Fruit fly (Drosophila melanogaster): ENCODE results near the gene CG13077.
A peak's percentile ranks its signal among the peaks of the same experiment; 100 is the strongest.

CG13077 gene

DNA sequence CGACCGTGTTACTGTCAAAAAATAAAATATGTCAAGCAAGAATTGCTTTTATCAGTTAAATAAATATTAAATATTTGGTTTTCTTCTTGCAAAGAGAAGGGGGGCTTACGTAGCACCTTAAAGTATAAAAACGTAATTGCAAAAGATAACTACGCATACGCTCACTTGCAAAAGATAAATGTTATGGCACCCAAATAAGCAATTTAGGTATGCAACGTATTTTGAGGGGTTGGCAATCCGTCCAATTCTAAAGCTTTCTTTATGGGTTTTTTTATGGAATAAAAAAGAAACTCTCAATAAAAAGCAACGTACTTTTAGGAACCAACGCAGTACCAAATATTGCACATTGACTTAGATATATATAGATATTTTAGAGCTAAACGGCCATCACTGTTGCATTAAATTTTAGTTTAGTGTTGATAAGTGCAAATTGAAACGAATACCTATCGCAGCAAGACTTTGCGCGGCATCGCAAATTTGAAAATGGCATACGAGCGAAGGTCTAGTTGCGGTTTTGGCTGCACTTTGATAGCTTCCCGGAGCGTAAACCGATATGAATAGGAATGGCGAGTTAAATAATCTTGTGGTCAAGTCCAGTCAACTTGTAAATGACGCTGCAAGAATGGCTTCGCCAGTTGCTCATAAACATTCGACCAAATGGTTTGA lies at the start of gene CG13077:
TSS of gene CG13077 (plus strand) at position 631 of the 666 bp plus-strand sequence.
- TF ChIP-seq fkh (GFP tag; optimal IDR thresholded peaks at IDR 0.05), result peak; percentile 40
- peak; percentile 38 for TF ChIP-seq Eip78C (GFP tag)
- TF ChIP-seq CG34406 (GFP tag; optimal IDR thresholded peaks at IDR 0.05), result no peak

- no peak for TF ChIP-seq eg (GFP tag; IDR thresholded peaks at IDR 0.05)
- no peak for TF ChIP-seq CG6792 (GFP tag; optimal IDR thresholded peaks at IDR 0.05)
- no peak for TF ChIP-seq CG1621 (tag; optimal IDR thresholded peaks at IDR 0.05)
- TF ChIP-seq CG9139 (GFP tag; optimal IDR thresholded peaks at IDR 0.05), result no peak
- no peak for TF ChIP-seq Gug (GFP tag; IDR thresholded peaks at IDR 0.05)
Measured at dm6 chr2L:19516062-19516461, 49.6 kb upstream of the CG13077 start.

dm6 chr2L:19517154-19517814 lies 48.4 kb upstream of the CG13077 start, which contains the start of gene Hasp:
TSS of gene Hasp (minus strand) at chr2L:19517204.
- TF ChIP-seq CG3919 (GFP tag; optimal IDR thresholded peaks at IDR 0.05) (peak; percentile 36), CG31627 (GFP tag; optimal IDR thresholded peaks at IDR 0.05) (peak; percentile 8), CG6854 (GFP tag; optimal IDR thresholded peaks at IDR 0.05) (no peak), esn (GFP tag; optimal IDR thresholded peaks at IDR 0.05) (peak; percentile 46), ss (GFP tag; optimal IDR thresholded peaks at IDR 0.05) (no peak), CG10631 (GFP tag; optimal IDR thresholded peaks at IDR 0.05) (no peak), cyc (GFP tag; optimal IDR thresholded peaks at IDR 0.05) (no peak), acj6 (GFP tag; optimal IDR thresholded peaks at IDR 0.05) (peak; percentile 19), Hr38 (GFP tag; optimal IDR thresholded peaks at IDR 0.05) (no peak), pdm3 (GFP tag; optimal IDR thresholded peaks at IDR 0.05) (peak; percentile 17), CG15336 (GFP tag; IDR thresholded peaks at IDR 0.05) (peak; percentile 41), svp (GFP tag) (peak; percentile 42), CG8319 (GFP tag; optimal IDR thresholded peaks at IDR 0.05) (no peak), Sox14 (GFP tag; optimal IDR thresholded peaks at IDR 0.05) (no peak), Sox102F (GFP tag; optimal IDR thresholded peaks at IDR 0.05) (peak; percentile 30), achi (GFP tag; optimal IDR thresholded peaks at IDR 0.05) (peak; percentile 36), CG6163 (GFP tag; IDR thresholded peaks at IDR 0.05) (no peak), Eip78C (GFP tag) (no peak), CG9139 (GFP tag; optimal IDR thresholded peaks at IDR 0.05) (no peak), eg (GFP tag; IDR thresholded peaks at IDR 0.05) (0 out of 3 replicates have a peak, but pooled peaks have one; percentile 32), Smox (GFP tag; optimal IDR thresholded peaks at IDR 0.05) (peak; percentile 3), CG34406 (GFP tag; optimal IDR thresholded peaks at IDR 0.05) (peak; percentile 17), dsx (GFP tag; optimal IDR thresholded peaks at IDR 0.05; ENCODE audit: poor library complexity, severe bottlenecking) (no peak), Hr4 (GFP tag; optimal IDR thresholded peaks at IDR 0.05) (peak; percentile 23), topi (GFP tag; optimal IDR thresholded peaks at IDR 0.05) (peak; percentile 17), Hr39 (GFP tag; optimal IDR thresholded peaks at IDR 0.05) (peak; percentile 19), Met (GFP tag; optimal IDR thresholded peaks at IDR 0.05) (peak; percentile 19)

- no peak for TF ChIP-seq spab (GFP tag; optimal IDR thresholded peaks at IDR 0.05)
- no peak for TF ChIP-seq eg (GFP tag; IDR thresholded peaks at IDR 0.05)
- peak; percentile 7 for TF ChIP-seq Lpt (GFP tag; optimal IDR thresholded peaks at IDR 0.05)
Measured at dm6 chr2L:19518636-19519086, 47.0 kb upstream of the CG13077 start, which contains the start of gene CG10132. TSS of gene CG10132 (plus strand) at chr2L:19518824.

DNA sequence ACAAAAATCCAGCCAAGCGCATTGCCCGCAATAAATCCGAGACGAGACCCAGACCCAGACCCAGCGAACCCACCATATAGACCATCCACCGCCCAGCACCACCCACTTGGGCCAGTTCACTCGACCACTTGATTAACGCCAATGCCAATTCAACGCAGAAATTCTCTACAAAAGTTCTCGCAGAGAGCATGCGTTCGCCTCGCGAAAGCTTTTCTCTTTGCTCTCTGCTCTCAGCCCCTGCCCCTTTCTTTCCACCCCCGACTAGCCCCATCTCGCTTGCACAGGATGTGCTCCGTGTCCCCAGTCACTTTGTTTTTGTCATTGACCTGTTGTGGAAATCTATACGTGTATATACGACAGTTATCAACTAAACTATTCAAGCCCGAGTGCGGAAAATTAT lies 46.1 kb upstream of the CG13077 start:
- TF ChIP-seq eg (GFP tag; IDR thresholded peaks at IDR 0.05) (0 out of 3 replicates have a peak, but pooled peaks have one; percentile 15), Hr4 (GFP tag; optimal IDR thresholded peaks at IDR 0.05) (no peak), Smox (GFP tag; optimal IDR thresholded peaks at IDR 0.05) (no peak), OdsH (GFP tag; optimal IDR thresholded peaks at IDR 0.05) (no peak), CG8632 (GFP tag; optimal IDR thresholded peaks at IDR 0.05) (no peak), Eip75B (GFP tag; optimal IDR thresholded peaks at IDR 0.05) (no peak), CG11294 (GFP tag; IDR thresholded peaks at IDR 0.05) (no peak)

All from whole organism, prepupa.